Worm (Caenorhabditis elegans) whole organism, L4 larva: ENCODE data around the gene sedl-1.

ENCODE experiments used
- F10B5.3 ChIP-seq: sonication (generic microtip); optimal IDR thresholded peaks from 2 replicates; lab custom pipeline; 2016; ENCODE audit warnings: mild to moderate bottlenecking, missing genetic modification characterization, missing compliant biosample characterization
- T20F7.1 ChIP-seq: fragments of 200-800 bp; sonication (Bioruptor generic); optimal IDR thresholded peaks from 2 replicates; lab custom pipeline; 2018; ENCODE audit warnings: mild to moderate bottlenecking, missing genetic modification characterization, missing compliant biosample characterization
- Y5F2A.4 ChIP-seq: fragments of 200-800 bp; sonication (Bioruptor generic); optimal IDR thresholded peaks from 2 replicates; lab custom pipeline; 2018; ENCODE audit warnings: mild to moderate bottlenecking, missing genetic modification characterization, missing compliant biosample characterization
- ZK337.2 ChIP-seq: fragments of 200-800 bp; sonication (Bioruptor generic); IDR thresholded peaks from 2 replicates; pipeline ENCODE4 v1.3.6; 2022; ENCODE audit warnings: missing genetic modification reagents, missing genetic modification characterization, missing compliant biosample characterization
- ama-1 ChIP-seq: fragments of 150-350 bp; optimal IDR thresholded peaks from 2 replicates; lab custom pipeline; 2014; ENCODE audit warnings: inconsistent platforms, mixed read lengths
- attf-4 ChIP-seq: sonication (generic microtip); optimal IDR thresholded peaks from 3 replicates; lab custom pipeline; 2017; ENCODE audit warnings: missing biosample characterization, missing genetic modification characterization
- ceh-20 ChIP-seq: fragments of 200-800 bp; sonication (Bioruptor generic); IDR thresholded peaks from 2 replicates; pipeline ENCODE4 v1.3.6; 2022; ENCODE audit warnings: missing genetic modification reagents, missing genetic modification characterization, missing compliant biosample characterization
- ceh-44 ChIP-seq: fragments of 200-800 bp; sonication (Bioruptor generic); IDR thresholded peaks from 2 replicates; pipeline ENCODE4 v1.3.6; 2022; ENCODE audit warnings: missing genetic modification reagents, missing genetic modification characterization, missing compliant biosample characterization
- ceh-62 ChIP-seq: sonication (generic microtip); optimal IDR thresholded peaks from 2 replicates; lab custom pipeline; 2017; ENCODE audit warnings: missing biosample characterization, missing genetic modification characterization
- ctbp-1 ChIP-seq: fragments of 200-800 bp; sonication (Bioruptor generic); IDR thresholded peaks from 2 replicates; pipeline ENCODE4 v1.3.6; 2022; ENCODE audit warnings: missing genetic modification reagents, missing genetic modification characterization, missing compliant biosample characterization
- daf-16 ChIP-seq, 3 experiments: sonication (generic microtip); optimal IDR thresholded peaks; 2 replicates each; lab custom pipeline; 2016 to 2017; ENCODE audit warnings: missing genetic modification characterization in 3 of 3, missing genetic modification reagents in 3 of 3, mild to moderate bottlenecking in 2 of 3, missing compliant biosample characterization in 2 of 3, missing biosample characterization in 1 of 3, moderate library complexity in 1 of 3
- daf-8 ChIP-seq: fragments of 200-800 bp; sonication (Bioruptor generic); IDR thresholded peaks from 2 replicates; pipeline ENCODE4 v1.3.6; 2022; ENCODE audit warnings: missing genetic modification characterization, missing compliant biosample characterization
- dmd-8 ChIP-seq: fragments of 200-800 bp; sonication (Bioruptor generic); IDR thresholded peaks from 2 replicates; pipeline ENCODE4 v1.3.6; 2022; ENCODE audit warnings: missing genetic modification characterization, missing compliant biosample characterization
- dmd-9 ChIP-seq: fragments of 200-800 bp; sonication (Bioruptor generic); IDR thresholded peaks from 2 replicates; pipeline ENCODE4 v1.3.6; 2022; ENCODE audit warnings: missing genetic modification reagents, missing genetic modification characterization, missing compliant biosample characterization
- dve-1 ChIP-seq: sonication (generic microtip); optimal IDR thresholded peaks from 2 replicates; lab custom pipeline; 2017; ENCODE audit warnings: antibody characterized with exemption, mild to moderate bottlenecking, missing genetic modification characterization, missing compliant biosample characterization; ENCODE audit not compliant: insufficient read depth
- egl-43 ChIP-seq: fragments of 200-800 bp; sonication (Bioruptor generic); IDR thresholded peaks from 2 replicates; pipeline ENCODE4 v1.3.6; 2022; ENCODE audit warnings: missing genetic modification reagents, missing genetic modification characterization, missing compliant biosample characterization
- hif-1 ChIP-seq, 2 experiments: sonication (generic microtip); optimal IDR thresholded peaks; 2 replicates each; lab custom pipeline; 2016 to 2017; ENCODE audit warnings: missing compliant biosample characterization in 2 of 2, missing genetic modification characterization in 2 of 2, missing genetic modification reagents in 2 of 2, missing genotype in 2 of 2, mild to moderate bottlenecking in 1 of 2
- hlh-30 ChIP-seq: sonication (generic microtip); optimal IDR thresholded peaks from 2 replicates; lab custom pipeline; 2017; ENCODE audit warnings: antibody characterized with exemption, mild to moderate bottlenecking, missing genetic modification characterization, missing compliant biosample characterization; ENCODE audit not compliant: insufficient read depth
- hmg-1.1 ChIP-seq: fragments of 200-800 bp; sonication (Bioruptor generic); IDR thresholded peaks from 2 replicates; pipeline ENCODE4 v1.3.6; 2022; ENCODE audit warnings: missing genetic modification reagents, missing genetic modification characterization, missing compliant biosample characterization
- jun-1 ChIP-seq: fragments of 150-350 bp; optimal IDR thresholded peaks from 2 replicates; lab custom pipeline; 2014; ENCODE audit warnings: missing biosample characterization, missing genetic modification reagents, missing genetic modification characterization
- lim-7 ChIP-seq: fragments of 200-800 bp; sonication (Bioruptor generic); IDR thresholded peaks from 2 replicates; pipeline ENCODE4 v1.3.6; 2022; ENCODE audit warnings: missing genetic modification characterization, missing compliant biosample characterization
- lsy-2 ChIP-seq, 2 experiments: fragments of 150-350 bp in 1 of 2; sonication (generic microtip) in 1 of 2; optimal IDR thresholded peaks; 2 replicates each; lab custom pipeline; 2014 to 2017; ENCODE audit warnings: missing biosample characterization in 2 of 2, missing genetic modification characterization in 2 of 2
- madf-9 ChIP-seq: fragments of 200-800 bp; sonication (Bioruptor generic); conservative IDR thresholded peaks from 2 replicates; pipeline ENCODE4 v1.3.6; 2022; ENCODE audit warnings: missing genetic modification reagents, missing genetic modification characterization, missing compliant biosample characterization
- mep-1 ChIP-seq: fragments of 150-350 bp; sonication (generic microtip); optimal IDR thresholded peaks from 3 replicates; lab custom pipeline; 2014; ENCODE audit warnings: missing biosample characterization, missing genetic modification characterization
- mes-2 ChIP-seq: sonication (generic microtip); optimal IDR thresholded peaks from 2 replicates; lab custom pipeline; 2016; ENCODE audit warnings: missing genotype, mild to moderate bottlenecking, missing genetic modification characterization, missing compliant biosample characterization; ENCODE audit not compliant: poor library complexity, severe bottlenecking
- mxl-2 ChIP-seq: fragments of 200-800 bp; sonication (Bioruptor generic); conservative IDR thresholded peaks from 2 replicates; pipeline ENCODE4 v1.3.6; 2022; ENCODE audit warnings: missing genetic modification reagents, missing genetic modification characterization, missing compliant biosample characterization
- mxl-3 ChIP-seq: fragments of 200-800 bp; sonication (Bioruptor generic); optimal IDR thresholded peaks from 2 replicates; lab custom pipeline; 2018; ENCODE audit warnings: mild to moderate bottlenecking, missing genetic modification characterization, missing compliant biosample characterization
- nhr-10 ChIP-seq: fragments of 150-350 bp; optimal IDR thresholded peaks from 2 replicates; lab custom pipeline; 2014; ENCODE audit warnings: missing biosample characterization, missing genetic modification characterization
- nhr-102 ChIP-seq: sonication (generic microtip); optimal IDR thresholded peaks from 2 replicates; lab custom pipeline; 2016; ENCODE audit warnings: mild to moderate bottlenecking, missing genetic modification characterization, moderate library complexity, missing compliant biosample characterization
- nhr-11 ChIP-seq: fragments of 150-350 bp; optimal IDR thresholded peaks from 2 replicates; lab custom pipeline; 2014; ENCODE audit warnings: missing biosample characterization, missing genetic modification characterization
- nhr-25 ChIP-seq: sonication (generic microtip); optimal IDR thresholded peaks from 2 replicates; lab custom pipeline; 2017; ENCODE audit warnings: missing genetic modification characterization, mild to moderate bottlenecking, missing compliant biosample characterization, antibody characterized with exemption, moderate library complexity, borderline replicate concordance; ENCODE audit not compliant: insufficient read depth
- nhr-28 ChIP-seq: fragments of 150-350 bp; optimal IDR thresholded peaks from 2 replicates; lab custom pipeline; 2014; ENCODE audit warnings: missing biosample characterization, missing genetic modification characterization
- nhr-48 ChIP-seq: sonication (generic microtip); optimal IDR thresholded peaks from 2 replicates; lab custom pipeline; 2016; ENCODE audit warnings: mild to moderate bottlenecking, missing genetic modification characterization, missing compliant biosample characterization
- nhr-77 ChIP-seq: fragments of 150-350 bp; optimal IDR thresholded peaks from 2 replicates; lab custom pipeline; 2014; ENCODE audit warnings: missing biosample characterization, missing genetic modification characterization
- pqm-1 ChIP-seq: sonication (generic microtip); optimal IDR thresholded peaks from 2 replicates; lab custom pipeline; 2017; ENCODE audit warnings: missing biosample characterization, missing genetic modification characterization
- rbr-2 ChIP-seq: sonication (generic microtip); optimal IDR thresholded peaks from 2 replicates; lab custom pipeline; 2016; ENCODE audit warnings: missing genotype, missing genetic modification characterization, missing compliant biosample characterization
- set-16 ChIP-seq: fragments of 200-800 bp; sonication (Bioruptor generic); IDR thresholded peaks from 2 replicates; pipeline ENCODE4 v1.3.6; 2022; ENCODE audit warnings: missing genetic modification reagents, missing genetic modification characterization, missing compliant biosample characterization
- skn-1 ChIP-seq: fragments of 150-350 bp; optimal IDR thresholded peaks from 2 replicates; lab custom pipeline; 2014; ENCODE audit warnings: missing biosample characterization, missing genetic modification characterization
- snpc-1.2 ChIP-seq: fragments of 200-800 bp; sonication (Bioruptor generic); IDR thresholded peaks from 2 replicates; pipeline ENCODE4 v1.3.6; 2022; ENCODE audit warnings: missing genetic modification reagents, missing genetic modification characterization, missing compliant biosample characterization
- spr-1 ChIP-seq: sonication (generic microtip); optimal IDR thresholded peaks from 2 replicates; lab custom pipeline; 2016; ENCODE audit warnings: mild to moderate bottlenecking, missing genetic modification characterization, missing compliant biosample characterization
- spr-3 ChIP-seq: fragments of 200-800 bp; sonication (Bioruptor generic); optimal IDR thresholded peaks from 2 replicates; lab custom pipeline; 2018; ENCODE audit warnings: mild to moderate bottlenecking, missing genetic modification characterization, missing compliant biosample characterization
- tag-97 ChIP-seq: fragments of 200-800 bp; sonication (Bioruptor generic); IDR thresholded peaks from 2 replicates; pipeline ENCODE4 v1.3.6; 2022; ENCODE audit warnings: missing genetic modification characterization, missing compliant biosample characterization
- unc-130 ChIP-seq: sonication (generic microtip); optimal IDR thresholded peaks from 2 replicates; lab custom pipeline; 2016; ENCODE audit warnings: missing genetic modification reagents, missing genetic modification characterization, missing compliant biosample characterization
- unc-62 ChIP-seq, 3 experiments: fragments of 150-350 bp in 1 of 3; sonication (generic microtip); optimal IDR thresholded peaks in 2 of 3; peaks in 1 of 3; 1 replicate in 1 of 3; 2 replicates in 2 of 3; lab custom pipeline; 2014 to 2017; ENCODE audit warnings: missing biosample characterization in 3 of 3, missing genetic modification characterization in 3 of 3, missing genetic modification reagents in 3 of 3, missing genotype in 1 of 3
- zfp-2 ChIP-seq: sonication (generic microtip); optimal IDR thresholded peaks from 2 replicates; lab custom pipeline; 2016; ENCODE audit warnings: mild to moderate bottlenecking, missing genetic modification characterization, missing compliant biosample characterization
- zfp-3 ChIP-seq: fragments of 200-800 bp; sonication (Bioruptor generic); conservative IDR thresholded peaks from 2 replicates; pipeline ENCODE4 v1.3.6; 2022; ENCODE audit warnings: missing genetic modification reagents, missing genetic modification characterization, missing compliant biosample characterization
- zip-2 ChIP-seq: fragments of 150-350 bp; optimal IDR thresholded peaks from 2 replicates; lab custom pipeline; 2014; ENCODE audit warnings: missing biosample characterization, missing genetic modification characterization
- ztf-11 ChIP-seq: fragments of 150-350 bp; optimal IDR thresholded peaks from 2 replicates; lab custom pipeline; 2014; ENCODE audit warnings: missing biosample characterization, missing genetic modification characterization
- ztf-7 ChIP-seq: fragments of 150-350 bp; optimal IDR thresholded peaks from 2 replicates; lab custom pipeline; 2014; ENCODE audit warnings: missing biosample characterization, missing genetic modification characterization

sedl-1 gene

DNA sequence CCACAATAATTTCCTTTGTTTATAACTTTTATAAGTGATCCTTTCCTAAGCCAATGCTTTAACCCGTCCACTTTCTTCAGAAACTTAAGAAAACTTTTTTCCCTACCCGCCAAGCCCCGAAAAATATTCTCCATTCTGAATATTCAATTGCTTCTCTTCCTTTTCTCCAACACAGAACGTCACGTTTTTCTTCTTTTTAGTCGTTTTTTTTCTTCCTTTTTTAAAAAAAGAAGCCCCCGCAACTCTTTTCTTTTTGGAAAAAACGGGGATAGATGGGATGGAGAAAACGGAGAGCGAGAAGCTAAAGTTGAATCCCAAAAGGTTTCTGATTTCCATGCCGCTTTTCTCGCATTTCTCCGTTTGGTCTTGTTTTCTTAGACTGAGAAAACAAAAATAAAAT lies 38.5 kb upstream of the sedl-1 start:
- TF ChIP-seq ceh-62 (no peak), hlh-30 (tag; lab: Kevin White, UChicago) (peak; percentile 17)

DNA sequence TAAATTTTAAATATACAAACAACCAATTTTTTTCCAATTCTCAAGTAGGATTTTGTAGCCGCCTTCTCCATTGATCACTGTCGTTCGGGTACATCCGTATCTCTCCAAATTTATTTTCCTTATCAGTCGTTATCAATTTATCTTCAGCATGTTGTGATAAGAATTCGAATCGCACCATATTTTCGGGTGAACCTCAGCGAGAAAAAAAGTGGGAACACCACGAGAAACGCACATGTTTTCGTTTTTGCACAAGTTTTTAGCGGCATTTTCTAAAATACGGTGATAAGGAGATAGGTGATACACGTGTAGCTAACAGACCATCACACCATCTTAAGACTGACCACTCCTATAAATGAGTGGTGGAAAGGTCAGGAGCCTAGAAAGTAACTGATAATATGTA lies 37.9 kb upstream of the sedl-1 start:
- TF ChIP-seq spr-1 (no peak), nhr-48 (tag; lab: Kevin White, UChicago) (peak; percentile 96), zip-2 (tag; lab: Kevin White, UChicago) (no peak), madf-9 (GFP tag; lab: Robert Waterston, UW) (no peak), hmg-1.1 (GFP tag; lab: Robert Waterston, UW) (no peak), unc-130 (GFP tag; lab: Kevin White, UChicago) (no peak), dve-1 (tag; lab: Kevin White, UChicago) (peak; percentile 92), dmd-8 (no peak), spr-3 (GFP tag; lab: Kevin White, UChicago) (no peak), ztf-11 (tag; lab: Kevin White, UChicago) (no peak), tag-97 (no peak), ceh-20 (peak; percentile 36; the same call in 1 of the 2 replicates), egl-43 (GFP tag; lab: Robert Waterston, UW) (no peak), mxl-3 (GFP tag; lab: Kevin White, UChicago) (peak; percentile 94), dmd-9 (GFP tag; lab: Robert Waterston, UW) (no peak), zfp-2 (no peak), skn-1 (tag; lab: Kevin White, UChicago) (no peak), snpc-1.2 (no peak), hif-1 (tag; optimal IDR thresholded peaks at IDR 0.05; lab: Kevin White, UChicago) (no peak), mes-2 (tag; lab: Kevin White, UChicago) (no peak), unc-62 (GFP tag; optimal IDR thresholded peaks at IDR 0.05 in 1 of 2; lab: Kevin White, UChicago) (no peak), unc-62 (tag; optimal IDR thresholded peaks at IDR 0.05; lab: Kevin White, UChicago) (no peak), Y5F2A.4 (GFP tag; lab: Kevin White, UChicago) (no peak), mxl-2 (peak; percentile 96), jun-1 (no peak), daf-8 (GFP tag; lab: Robert Waterston, UW) (no peak), daf-16 (GFP tag; optimal IDR thresholded peaks at IDR 0.05; lab: Kevin White, UChicago) (peak in 1 of 2 experiments; percentile 25), daf-16 (tag; optimal IDR thresholded peaks at IDR 0.05; lab: Kevin White, UChicago) (peak; percentile 96), nhr-10 (tag; lab: Kevin White, UChicago) (no peak), rbr-2 (tag; lab: Kevin White, UChicago) (no peak), set-16 (no peak), nhr-102 (tag; lab: Kevin White, UChicago) (peak; percentile 89), ceh-44 (no peak), attf-4 (tag; lab: Kevin White, UChicago) (no peak), T20F7.1 (GFP tag; lab: Kevin White, UChicago) (no peak), zfp-3 (0 out of 2 replicates have a peak, but pooled peaks have one; percentile 42), nhr-25 (no peak), nhr-28 (peak; percentile 91), pqm-1 (tag; lab: Kevin White, UChicago) (peak; percentile 91), ZK337.2 (GFP tag; lab: Robert Waterston, UW) (no peak), ztf-7 (tag; lab: Kevin White, UChicago) (no peak), nhr-77 (tag; lab: Kevin White, UChicago) (peak; percentile 52), lim-7 (GFP tag; lab: Robert Waterston, UW) (no peak), ama-1 (lab: Kevin White, UChicago) (no peak), ctbp-1 (no peak), lsy-2 (tag; optimal IDR thresholded peaks at IDR 0.05; lab: Kevin White, UChicago) (peak in 1 of 2 experiments; percentile 65), mep-1 (tag; lab: Kevin White, UChicago) (peak; percentile 33), nhr-11 (tag; lab: Kevin White, UChicago) (no peak), F10B5.3 (tag; lab: Kevin White, UChicago) (no peak)
